Fruit fly (Drosophila melanogaster): ENCODE data around the gene ATPsynE.

Gene ATPsynE

DNA sequence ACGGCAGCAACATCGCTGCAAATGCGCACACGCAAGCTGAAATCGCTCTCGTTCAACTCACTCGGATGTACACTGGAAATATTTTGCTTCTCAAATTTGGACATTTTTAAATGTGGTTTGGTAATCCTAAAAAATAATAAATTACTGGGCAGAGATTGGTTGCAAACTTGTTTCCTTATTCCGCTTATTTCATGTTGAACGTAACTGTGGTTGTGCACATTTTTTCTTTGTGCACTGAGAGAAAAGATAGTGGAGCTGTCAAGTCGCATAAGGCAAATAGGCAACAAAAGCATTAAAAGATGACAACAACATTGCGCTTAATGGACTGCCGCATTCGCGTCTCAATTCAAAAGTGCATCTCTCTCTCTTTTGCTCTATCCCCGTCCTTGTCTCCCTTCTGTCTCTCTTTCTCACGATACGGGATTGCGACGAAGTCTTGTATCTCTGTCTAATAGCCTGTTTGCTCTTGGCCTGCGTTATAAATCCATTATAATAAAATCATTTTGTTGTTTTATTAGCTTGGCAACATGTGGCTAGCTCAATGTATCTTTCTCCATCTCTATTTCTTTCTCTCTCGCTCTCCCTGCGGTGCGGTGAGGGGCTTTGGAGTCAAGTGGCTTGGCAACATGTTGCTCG is 46.6 kb downstream of the ATPsynE start:
- TF ChIP-seq CG18599 (GFP tag; optimal IDR thresholded peaks at IDR 0.05), result peak; percentile 88
- peak; percentile 86 for TF ChIP-seq CG7357 (GFP tag; IDR thresholded peaks at IDR 0.05)
- peak; percentile 93 for TF ChIP-seq ERR (GFP tag; optimal IDR thresholded peaks at IDR 0.05)
- peak; percentile 96 for TF ChIP-seq tio (GFP tag; optimal IDR thresholded peaks at IDR 0.05)
- TF ChIP-seq Sry-δ (GFP tag; optimal IDR thresholded peaks at IDR 0.05), result peak; percentile 48
- TF ChIP-seq CG16779 (GFP tag; IDR thresholded peaks at IDR 0.05), result 0 out of 2 replicates have a peak, but pooled peaks have one; percentile 57
- TF ChIP-seq scrt (GFP tag; optimal IDR thresholded peaks at IDR 0.05), result peak; percentile 59
- TF ChIP-seq bowl (GFP tag; IDR thresholded peaks at IDR 0.05), result peak; percentile 95
- TF ChIP-seq tna (GFP tag; IDR thresholded peaks at IDR 0.05; ENCODE audit: partially characterized antibody), result no peak
- peak; percentile 71 for TF ChIP-seq Spps (tag; optimal IDR thresholded peaks at IDR 0.05)
- TF ChIP-seq BtbVII (GFP tag; optimal IDR thresholded peaks at IDR 0.05), result peak; percentile 32
- TF ChIP-seq CG10366 (GFP tag; IDR thresholded peaks at IDR 0.05), result peak; percentile 97
- peak; percentile 89 for TF ChIP-seq Rfx (GFP tag; IDR thresholded peaks at IDR 0.05)
- TF ChIP-seq emc (GFP tag; optimal IDR thresholded peaks at IDR 0.05), result peak; percentile 77
- no peak for TF ChIP-seq Dref (GFP tag; IDR thresholded peaks at IDR 0.05)
- TF ChIP-seq CG13424 (tag; optimal IDR thresholded peaks at IDR 0.05), result peak; percentile 96
- peak; percentile 83 for TF ChIP-seq Ravus (GFP tag; IDR thresholded peaks at IDR 0.05)
- TF ChIP-seq croc (GFP tag; conservative IDR thresholded peaks at IDR 0.05), result peak; percentile 81
- TF ChIP-seq CG2199 (GFP tag; IDR thresholded peaks at IDR 0.05), result peak; percentile 99
- peak; percentile 93 for TF ChIP-seq CG12236 (GFP tag; optimal IDR thresholded peaks at IDR 0.05)
- peak; percentile 83 for TF ChIP-seq ssp (GFP tag; IDR thresholded peaks at IDR 0.05)
- peak; percentile 88 for TF ChIP-seq Lhr (GFP tag; optimal IDR thresholded peaks at IDR 0.05)
- no peak for TF ChIP-seq Dll (GFP tag; IDR thresholded peaks at IDR 0.05; ENCODE audit: partially characterized antibody)
- TF ChIP-seq sna (GFP tag; IDR thresholded peaks at IDR 0.05; ENCODE audit: partially characterized antibody), result no peak
- TF ChIP-seq hth (optimal IDR thresholded peaks at IDR 0.05), result no peak
- TF ChIP-seq B-H2 (GFP tag; optimal IDR thresholded peaks at IDR 0.05), result peak; percentile 65
- peak; percentile 90 for TF ChIP-seq Dip3 (GFP tag; optimal IDR thresholded peaks at IDR 0.05)
- peak; percentile 86 for TF ChIP-seq Xrp1 (GFP tag; IDR thresholded peaks at IDR 0.05)
- TF ChIP-seq yki (optimal IDR thresholded peaks at IDR 0.05), result no peak
- no peak for TF ChIP-seq unc-4 (GFP tag; IDR thresholded peaks at IDR 0.05; ENCODE audit: partially characterized antibody)
- peak; percentile 94 for TF ChIP-seq NC2α (GFP tag; optimal IDR thresholded peaks at IDR 0.05)
- peak; percentile 91 for TF ChIP-seq btn (GFP tag; optimal IDR thresholded peaks at IDR 0.05)
- peak; percentile 95 for TF ChIP-seq sisA (GFP tag; IDR thresholded peaks at IDR 0.05)
- TF ChIP-seq jing (GFP tag; optimal IDR thresholded peaks at IDR 0.05), result peak; percentile 96
- TF ChIP-seq Ets65A (GFP tag), result peak; percentile 100
- peak; percentile 75 for TF ChIP-seq CG1792 (GFP tag; optimal IDR thresholded peaks at IDR 0.05)
- peak; percentile 2 for TF ChIP-seq kah (GFP tag; optimal IDR thresholded peaks at IDR 0.05)
- TF ChIP-seq CG7786 (GFP tag; optimal IDR thresholded peaks at IDR 0.05), result peak; percentile 97
- no peak for TF ChIP-seq mld (GFP tag; IDR thresholded peaks at IDR 0.05; ENCODE audit: partially characterized antibody)
- peak; percentile 96 for TF ChIP-seq row (GFP tag; IDR thresholded peaks at IDR 0.05)
- TF ChIP-seq caup (GFP tag; optimal IDR thresholded peaks at IDR 0.05; ENCODE audit: severe bottlenecking), result peak; percentile 80
- peak; percentile 97 for TF ChIP-seq CG8944 (GFP tag; optimal IDR thresholded peaks at IDR 0.05)
- peak; percentile 90 for TF ChIP-seq CG8924 (tag; optimal IDR thresholded peaks at IDR 0.05)
- no peak for TF ChIP-seq danr (GFP tag; IDR thresholded peaks at IDR 0.05)
- peak; percentile 77 for TF ChIP-seq E2f1 (GFP tag; IDR thresholded peaks at IDR 0.05)
- peak; percentile 83 for TF ChIP-seq CG2712 (tag; optimal IDR thresholded peaks at IDR 0.05)
- TF ChIP-seq Dbx (GFP tag; IDR thresholded peaks at IDR 0.05), result peak; percentile 75; the same call in 2 of the 3 replicates
- peak; percentile 53 for TF ChIP-seq CG31388 (GFP tag; optimal IDR thresholded peaks at IDR 0.05)
- peak; percentile 45 for TF ChIP-seq Neu2 (GFP tag; optimal IDR thresholded peaks at IDR 0.05; ENCODE audit: borderline replicate concordance)
- TF ChIP-seq CG17385 (GFP tag; optimal IDR thresholded peaks at IDR 0.05), result peak; percentile 91
- TF ChIP-seq Fer2 (tag; optimal IDR thresholded peaks at IDR 0.05), result peak; percentile 4
